Worm (Caenorhabditis elegans): ENCODE results near the gene K07D4.2.

The K07D4.2 gene

ce11 chrII:4090790-4091189 lies 45.5 kb upstream of the K07D4.2 start:
- TF ChIP-seq ceh-48 (tag; optimal IDR thresholded peaks at IDR 0.05) (no peak), hlh-30 (tag; optimal IDR thresholded peaks at IDR 0.05; ENCODE audit: insufficient read depth) (peak; percentile 16)

- TF ChIP-seq ceh-18 (tag; optimal IDR thresholded peaks at IDR 0.05) = peak; percentile 59
- TF ChIP-seq elt-2 (tag; optimal IDR thresholded peaks at IDR 0.05) = peak; percentile 84
- no peak for TF ChIP-seq ceh-22 (tag; optimal IDR thresholded peaks at IDR 0.05)
Observed at ce11 chrII:4089183-4089582, 43.9 kb upstream of the K07D4.2 start.

- TF ChIP-seq npax-4 (tag; optimal IDR thresholded peaks at IDR 0.05) (no peak), ttx-3 (tag; optimal IDR thresholded peaks at IDR 0.05) (no peak), unc-55 (GFP tag; optimal IDR thresholded peaks at IDR 0.05) (no peak), unc-3 (GFP tag; conservative IDR thresholded peaks at IDR 0.05) (no peak), unc-3 (tag; optimal IDR thresholded peaks at IDR 0.05) (no peak), ets-4 (tag; optimal IDR thresholded peaks at IDR 0.05) (no peak), ceh-45 (GFP tag; IDR thresholded peaks at IDR 0.05) (no peak), sox-4 (tag; optimal IDR thresholded peaks at IDR 0.05) (no peak), sdc-2 (tag; optimal IDR thresholded peaks at IDR 0.05) (no peak), hlh-8 (tag; optimal IDR thresholded peaks at IDR 0.05) (no peak), nfya-1 (tag; optimal IDR thresholded peaks at IDR 0.05) (no peak), K09A11.1 (tag; optimal IDR thresholded peaks at IDR 0.05; ENCODE audit: insufficient read depth) (no peak), pag-3 (tag; optimal IDR thresholded peaks at IDR 0.05; ENCODE audit: borderline replicate concordance) (no peak), ceh-34 (tag; optimal IDR thresholded peaks at IDR 0.05) (no peak), tbx-2 (tag; optimal IDR thresholded peaks at IDR 0.05) (no peak), ama-1 (optimal IDR thresholded peaks at IDR 0.05) (no peak), unc-42 (tag; optimal IDR thresholded peaks at IDR 0.05) (no peak), C38D4.7 (GFP tag; optimal IDR thresholded peaks at IDR 0.05) (no peak), ceh-24 (tag; optimal IDR thresholded peaks at IDR 0.05) (no peak)
Observed at ce11 chrII:4085601-4086000, 40.3 kb upstream of the K07D4.2 start.

ce11 chrII:4082754-4083153 lies 37.5 kb upstream of the K07D4.2 start, which contains the start of gene R11F4.2:
Gene R11F4.2 (plus strand): TSS chrII:4083054.
- TF ChIP-seq sdc-2 (tag; optimal IDR thresholded peaks at IDR 0.05) (no peak), sox-2 (GFP tag; IDR thresholded peaks at IDR 0.05) (no peak), Y22D7AL.16 (tag; optimal IDR thresholded peaks at IDR 0.05) (no peak), ahr-1 (tag; optimal IDR thresholded peaks at IDR 0.05) (no peak), ztf-16 (tag; optimal IDR thresholded peaks at IDR 0.05) (no peak), mec-3 (tag; optimal IDR thresholded peaks at IDR 0.05; ENCODE audit: borderline replicate concordance) (no peak)

ce11 chrII:4081891-4082290 lies 36.6 kb upstream of the K07D4.2 start:
- peak; percentile 65 for TF ChIP-seq dve-1 (tag; optimal IDR thresholded peaks at IDR 0.05)
- no peak for TF ChIP-seq pha-2 (tag; optimal IDR thresholded peaks at IDR 0.05)
- TF ChIP-seq unc-86 (tag; optimal IDR thresholded peaks at IDR 0.05) = no peak
- no peak for TF ChIP-seq odd-2 (tag; optimal IDR thresholded peaks at IDR 0.05)
- TF ChIP-seq unc-42 (tag; optimal IDR thresholded peaks at IDR 0.05) = no peak
- TF ChIP-seq K09A11.1 (tag; optimal IDR thresholded peaks at IDR 0.05; ENCODE audit: insufficient read depth) = no peak
- no peak for TF ChIP-seq sox-2 (GFP tag; IDR thresholded peaks at IDR 0.05)

- TF ChIP-seq K09A11.1 (tag; optimal IDR thresholded peaks at IDR 0.05; ENCODE audit: insufficient read depth) (no peak), pax-1 (tag; optimal IDR thresholded peaks at IDR 0.05) (no peak), pha-4 (tag; optimal IDR thresholded peaks at IDR 0.05) (no peak), unc-3 (GFP tag; conservative IDR thresholded peaks at IDR 0.05) (no peak), unc-3 (tag; optimal IDR thresholded peaks at IDR 0.05) (no peak), dve-1 (tag; optimal IDR thresholded peaks at IDR 0.05) (no peak), lim-6 (tag; optimal IDR thresholded peaks at IDR 0.05) (no peak), fkh-10 (GFP tag; optimal IDR thresholded peaks at IDR 0.05) (no peak), C38D4.7 (GFP tag; optimal IDR thresholded peaks at IDR 0.05) (no peak), pros-1 (tag; optimal IDR thresholded peaks at IDR 0.05) (no peak), ahr-1 (tag; optimal IDR thresholded peaks at IDR 0.05) (no peak), zip-5 (tag; optimal IDR thresholded peaks at IDR 0.05) (no peak), ceh-2 (tag; optimal IDR thresholded peaks at IDR 0.05) (no peak), ceh-30 (tag; optimal IDR thresholded peaks at IDR 0.05) (no peak), ttx-3 (tag; optimal IDR thresholded peaks at IDR 0.05) (no peak), K02D7.2 (tag; optimal IDR thresholded peaks at IDR 0.05) (no peak), F13H6.1 (tag; optimal IDR thresholded peaks at IDR 0.05) (no peak), fkh-6 (tag; optimal IDR thresholded peaks at IDR 0.05) (no peak), syd-9 (tag; optimal IDR thresholded peaks at IDR 0.05) (no peak)
Observed at ce11 chrII:4081141-4081540, 35.8 kb upstream of the K07D4.2 start.

Measured in whole organism, late embryonic.